Worm (Caenorhabditis elegans) whole organism, late embryonic: ENCODE data around the gene T01D1.8.

Experiments used
- C08G9.2 ChIP-seq: sonication (generic microtip); optimal IDR thresholded peaks from 2 replicates; lab custom pipeline; 2016; ENCODE audit warnings: mild to moderate bottlenecking, missing genetic modification characterization, moderate library complexity, missing compliant biosample characterization
- K09A11.1 ChIP-seq: sonication (generic microtip); optimal IDR thresholded peaks from 2 replicates; lab custom pipeline; 2017; ENCODE audit warnings: antibody characterized with exemption, mild to moderate bottlenecking, missing genetic modification characterization, missing compliant biosample characterization; ENCODE audit not compliant: insufficient read depth
- T23F11.4 ChIP-seq: fragments of 200-800 bp; sonication (Bioruptor generic); optimal IDR thresholded peaks from 2 replicates; lab custom pipeline; 2018; ENCODE audit warnings: mild to moderate bottlenecking, missing genetic modification characterization, missing compliant biosample characterization
- Y22D7AL.16 ChIP-seq: sonication (generic microtip); optimal IDR thresholded peaks from 2 replicates; lab custom pipeline; 2016; ENCODE audit warnings: missing genetic modification characterization, missing compliant biosample characterization
- ahr-1 ChIP-seq: sonication (generic microtip); optimal IDR thresholded peaks from 2 replicates; lab custom pipeline; 2016; ENCODE audit warnings: missing genetic modification characterization, missing compliant biosample characterization
- ceh-14 ChIP-seq: sonication (generic microtip); optimal IDR thresholded peaks from 2 replicates; lab custom pipeline; 2016; ENCODE audit warnings: missing genotype, missing genetic modification characterization, missing compliant biosample characterization
- ceh-18 ChIP-seq: sonication (generic microtip); optimal IDR thresholded peaks from 2 replicates; lab custom pipeline; 2016; ENCODE audit warnings: missing genetic modification characterization, missing compliant biosample characterization
- ceh-19 ChIP-seq: fragments of 200-800 bp; sonication (Bioruptor generic); optimal IDR thresholded peaks from 2 replicates; lab custom pipeline; 2018; ENCODE audit warnings: mild to moderate bottlenecking, missing genetic modification characterization, missing compliant biosample characterization
- ceh-31 ChIP-seq: sonication (generic microtip); optimal IDR thresholded peaks from 2 replicates; lab custom pipeline; 2016; ENCODE audit warnings: missing genetic modification characterization, missing compliant biosample characterization
- ceh-34 ChIP-seq: sonication (generic microtip); optimal IDR thresholded peaks from 2 replicates; lab custom pipeline; 2016; ENCODE audit warnings: mild to moderate bottlenecking, missing genetic modification characterization, missing compliant biosample characterization
- ceh-45 ChIP-seq: fragments of 200-800 bp; sonication (Bioruptor generic); IDR thresholded peaks from 2 replicates; pipeline ENCODE4 v1.3.6; 2022; ENCODE audit warnings: missing genetic modification reagents, missing genetic modification characterization, missing compliant biosample characterization
- ceh-6 ChIP-seq: fragments of 200-800 bp; sonication (Bioruptor generic); optimal IDR thresholded peaks from 2 replicates; lab custom pipeline; 2018; ENCODE audit warnings: mild to moderate bottlenecking, missing genetic modification characterization, missing compliant biosample characterization
- dmd-4 ChIP-seq: sonication (generic microtip); optimal IDR thresholded peaks from 2 replicates; lab custom pipeline; 2016; ENCODE audit warnings: borderline replicate concordance, missing genetic modification characterization, missing compliant biosample characterization
- dve-1 ChIP-seq: sonication (generic microtip); optimal IDR thresholded peaks from 2 replicates; lab custom pipeline; 2017; ENCODE audit warnings: antibody characterized with exemption, mild to moderate bottlenecking, missing genetic modification characterization, missing compliant biosample characterization
- elt-2 ChIP-seq: sonication (generic microtip); optimal IDR thresholded peaks from 2 replicates; lab custom pipeline; 2016; ENCODE audit warnings: missing genetic modification reagents, missing genetic modification characterization, missing compliant biosample characterization
- ets-4 ChIP-seq: sonication (generic microtip); optimal IDR thresholded peaks from 2 replicates; lab custom pipeline; 2016; ENCODE audit warnings: missing genetic modification characterization, missing compliant biosample characterization
- eyg-1 ChIP-seq: sonication (generic microtip); optimal IDR thresholded peaks from 2 replicates; lab custom pipeline; 2016; ENCODE audit warnings: missing genotype, missing genetic modification characterization, missing compliant biosample characterization
- fax-1 ChIP-seq: sonication (generic microtip); optimal IDR thresholded peaks from 2 replicates; lab custom pipeline; 2016; ENCODE audit warnings: missing genotype, missing genetic modification characterization, missing compliant biosample characterization
- hlh-15 ChIP-seq: sonication (generic microtip); optimal IDR thresholded peaks from 2 replicates; lab custom pipeline; 2016; ENCODE audit warnings: missing genetic modification characterization, missing compliant biosample characterization
- hlh-30 ChIP-seq: sonication (generic microtip); optimal IDR thresholded peaks from 2 replicates; lab custom pipeline; 2017; ENCODE audit warnings: antibody characterized with exemption, missing genetic modification characterization, missing compliant biosample characterization; ENCODE audit not compliant: insufficient read depth
- hlh-6 ChIP-seq: sonication (generic microtip); optimal IDR thresholded peaks from 2 replicates; lab custom pipeline; 2016; ENCODE audit warnings: missing genotype, missing genetic modification characterization, missing compliant biosample characterization
- hlh-8 ChIP-seq: sonication (generic microtip); optimal IDR thresholded peaks from 2 replicates; lab custom pipeline; 2016; ENCODE audit warnings: missing genotype, missing genetic modification characterization, missing compliant biosample characterization
- lin-11 ChIP-seq: fragments of 200-800 bp; sonication (Bioruptor generic); optimal IDR thresholded peaks from 2 replicates; lab custom pipeline; 2018; ENCODE audit warnings: mild to moderate bottlenecking, missing genetic modification characterization, missing compliant biosample characterization
- madf-2 ChIP-seq: sonication (generic microtip); optimal IDR thresholded peaks from 2 replicates; lab custom pipeline; 2017; ENCODE audit warnings: missing genetic modification characterization, missing compliant biosample characterization
- nfya-1 ChIP-seq: sonication (generic microtip); optimal IDR thresholded peaks from 2 replicates; lab custom pipeline; 2017; ENCODE audit warnings: missing genetic modification characterization, mild to moderate bottlenecking, missing compliant biosample characterization, antibody characterized with exemption, moderate library complexity
- nhr-11 ChIP-seq: fragments of 150-350 bp; optimal IDR thresholded peaks from 2 replicates; lab custom pipeline; 2014; ENCODE audit warnings: missing biosample characterization, missing genetic modification characterization
- nhr-232 ChIP-seq: sonication (generic microtip); optimal IDR thresholded peaks from 2 replicates; lab custom pipeline; 2016; ENCODE audit warnings: missing genetic modification characterization, missing compliant biosample characterization
- pax-1 ChIP-seq: fragments of 150-350 bp; optimal IDR thresholded peaks from 2 replicates; lab custom pipeline; 2014; ENCODE audit warnings: missing biosample characterization, missing genetic modification characterization
- pha-2 ChIP-seq: sonication (generic microtip); optimal IDR thresholded peaks from 2 replicates; lab custom pipeline; 2017; ENCODE audit warnings: mild to moderate bottlenecking, missing genetic modification characterization, missing compliant biosample characterization
- pqm-1 ChIP-seq: sonication (generic microtip); optimal IDR thresholded peaks from 2 replicates; lab custom pipeline; 2016; ENCODE audit warnings: missing genetic modification characterization, missing compliant biosample characterization
- rnt-1 ChIP-seq: sonication (generic microtip); optimal IDR thresholded peaks from 2 replicates; lab custom pipeline; 2016; ENCODE audit warnings: missing genetic modification characterization, missing compliant biosample characterization
- sdc-2 ChIP-seq: sonication (generic microtip); optimal IDR thresholded peaks from 2 replicates; lab custom pipeline; 2016; ENCODE audit warnings: missing genotype, missing genetic modification characterization, missing compliant biosample characterization
- tbx-2 ChIP-seq: sonication (generic microtip); optimal IDR thresholded peaks from 2 replicates; lab custom pipeline; 2016; ENCODE audit warnings: missing genetic modification characterization, missing compliant biosample characterization
- ttx-3 ChIP-seq: sonication (generic microtip); optimal IDR thresholded peaks from 2 replicates; lab custom pipeline; 2016; ENCODE audit warnings: missing genetic modification reagents, missing genetic modification characterization, missing compliant biosample characterization
- unc-3 ChIP-seq, 2 experiments: fragments of 200-800 bp in 1 of 2; sonication (Bioruptor generic) in 1 of 2; sonication (generic microtip) in 1 of 2; conservative IDR thresholded peaks in 1 of 2; optimal IDR thresholded peaks in 1 of 2; 2 replicates each; pipeline versions ENCODE4 v1.3.6 to Lab custom; 2016 to 2022; ENCODE audit warnings: missing compliant biosample characterization in 2 of 2, missing genetic modification characterization in 2 of 2, missing genetic modification reagents in 1 of 2
- unc-42 ChIP-seq: sonication (generic microtip); optimal IDR thresholded peaks from 2 replicates; lab custom pipeline; 2016; ENCODE audit warnings: missing genotype, missing genetic modification characterization, missing compliant biosample characterization
- unc-55 ChIP-seq: sonication (generic microtip); optimal IDR thresholded peaks from 2 replicates; lab custom pipeline; 2017; ENCODE audit warnings: missing biosample characterization, missing genetic modification reagents, missing genetic modification characterization

The T01D1.8 gene

ce11 chrII:155904-156303 lies 30.6 kb upstream of the T01D1.8 start, which contains the start of gene mrpl-28:
TSS of gene mrpl-28 (minus strand) at chrII:156009.
- TF ChIP-seq unc-42 (peak; percentile 69), nfya-1 (tag; lab: Kevin White, UChicago) (peak; percentile 66), ceh-14 (no peak), elt-2 (tag; lab: Kevin White, UChicago) (peak; percentile 63), pha-2 (tag; lab: Kevin White, UChicago) (no peak), ceh-31 (tag; lab: Kevin White, UChicago) (peak; percentile 51), dve-1 (peak; percentile 57), unc-55 (GFP tag; lab: Kevin White, UChicago) (no peak), unc-3 (GFP tag; conservative IDR thresholded peaks at IDR 0.05; lab: Robert Waterston, UW) (no peak), unc-3 (tag; optimal IDR thresholded peaks at IDR 0.05; lab: Kevin White, UChicago) (no peak), hlh-6 (tag; lab: Kevin White, UChicago) (no peak), ceh-34 (tag; lab: Kevin White, UChicago) (peak; percentile 25), tbx-2 (tag; lab: Kevin White, UChicago) (peak; percentile 40), ets-4 (tag; lab: Kevin White, UChicago) (peak; percentile 50), ahr-1 (tag; lab: Kevin White, UChicago) (no peak), hlh-15 (tag; lab: Kevin White, UChicago) (no peak), pax-1 (tag; lab: Kevin White, UChicago) (peak; percentile 71), pqm-1 (peak; percentile 43), ceh-18 (tag; lab: Kevin White, UChicago) (peak; percentile 52), C08G9.2 (peak; percentile 46), hlh-30 (no peak), T23F11.4 (GFP tag; lab: Kevin White, UChicago) (no peak), nhr-11 (tag; lab: Kevin White, UChicago) (no peak), Y22D7AL.16 (tag; lab: Kevin White, UChicago) (no peak)

DNA sequence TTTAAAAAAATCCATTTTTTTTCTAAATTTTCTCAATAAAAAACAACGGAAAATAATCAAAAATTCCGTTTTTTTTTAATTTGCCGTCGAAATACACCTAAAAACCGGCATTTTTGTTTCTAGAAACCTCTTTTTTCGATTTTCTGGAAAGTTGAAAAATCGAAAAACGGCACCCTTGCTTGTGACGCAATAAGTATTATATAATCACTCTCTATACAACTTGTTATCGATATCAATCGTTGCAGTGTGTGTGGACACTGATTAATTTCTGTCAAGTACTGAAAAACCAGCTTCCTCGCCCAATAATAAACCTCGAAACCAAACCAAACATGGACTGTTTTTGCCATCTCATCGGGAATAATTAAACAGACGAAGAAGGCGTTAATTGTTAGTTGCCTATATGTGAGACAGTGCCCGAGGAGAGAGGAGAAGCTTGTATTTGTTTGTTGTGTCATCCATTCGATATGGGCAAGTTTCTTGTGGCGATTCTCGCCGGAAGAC lies 29.5 kb upstream of the T01D1.8 start:
- no peak for TF ChIP-seq nhr-232
- no peak for TF ChIP-seq ceh-19 (GFP tag; lab: Kevin White, UChicago)
- TF ChIP-seq elt-2 (tag; lab: Kevin White, UChicago): peak; percentile 65

DNA sequence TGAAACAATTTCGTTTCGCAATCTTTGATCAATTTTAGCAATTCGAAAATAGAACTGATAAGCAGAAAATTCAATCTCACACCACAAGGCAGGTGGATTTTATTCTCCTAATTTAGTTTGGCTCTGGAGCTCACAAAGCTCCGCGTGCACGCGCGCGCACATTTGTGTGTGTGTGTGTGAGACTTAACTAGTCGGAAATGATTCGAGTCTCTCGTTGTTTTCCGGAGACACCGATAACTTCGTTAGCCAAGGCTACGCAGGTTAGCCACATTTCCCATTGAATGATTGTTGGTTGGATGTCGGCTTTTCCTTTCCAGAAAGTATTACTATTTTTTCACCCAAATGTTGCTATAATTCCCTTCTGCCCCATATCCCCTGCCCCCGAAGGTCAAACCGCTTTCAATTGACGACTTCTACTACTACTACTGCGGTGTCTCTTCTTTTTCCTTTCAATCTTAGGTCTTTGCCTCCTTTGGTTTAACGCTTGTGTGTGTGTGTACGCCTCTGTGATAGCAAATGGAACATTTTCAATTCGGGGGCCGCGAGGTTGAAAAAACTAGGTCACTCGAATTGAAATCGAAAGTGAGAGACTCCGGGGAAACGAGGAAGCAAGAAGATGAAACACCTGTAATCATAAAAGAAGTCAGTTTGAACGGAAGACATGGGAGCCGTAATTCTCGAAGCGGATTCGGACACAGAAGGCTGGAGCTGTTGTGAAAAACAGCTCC lies 28.4 kb upstream of the T01D1.8 start:
- TF ChIP-seq hlh-8 (tag; lab: Kevin White, UChicago) (no peak), ceh-31 (tag; lab: Kevin White, UChicago) (no peak), madf-2 (tag; lab: Kevin White, UChicago) (no peak), pqm-1 (no peak), Y22D7AL.16 (tag; lab: Kevin White, UChicago) (no peak), rnt-1 (tag; lab: Kevin White, UChicago) (peak; percentile 5), eyg-1 (tag; lab: Kevin White, UChicago) (no peak), ttx-3 (no peak), ceh-6 (GFP tag; lab: Kevin White, UChicago) (no peak), unc-3 (GFP tag; conservative IDR thresholded peaks at IDR 0.05; lab: Robert Waterston, UW) (no peak), unc-3 (tag; optimal IDR thresholded peaks at IDR 0.05; lab: Kevin White, UChicago) (no peak), ceh-14 (no peak), ceh-45 (GFP tag; lab: Robert Waterston, UW) (no peak), sdc-2 (tag; lab: Kevin White, UChicago) (no peak), unc-42 (peak; percentile 93), fax-1 (tag; lab: Kevin White, UChicago) (no peak), K09A11.1 (tag; lab: Kevin White, UChicago) (no peak), lin-11 (tag; lab: Kevin White, UChicago) (no peak), dmd-4 (peak; percentile 21), pha-2 (tag; lab: Kevin White, UChicago) (no peak), hlh-6 (tag; lab: Kevin White, UChicago) (no peak)
